Worm (Caenorhabditis elegans): ENCODE data around the gene srw-66.

The srw-66 gene

DNA sequence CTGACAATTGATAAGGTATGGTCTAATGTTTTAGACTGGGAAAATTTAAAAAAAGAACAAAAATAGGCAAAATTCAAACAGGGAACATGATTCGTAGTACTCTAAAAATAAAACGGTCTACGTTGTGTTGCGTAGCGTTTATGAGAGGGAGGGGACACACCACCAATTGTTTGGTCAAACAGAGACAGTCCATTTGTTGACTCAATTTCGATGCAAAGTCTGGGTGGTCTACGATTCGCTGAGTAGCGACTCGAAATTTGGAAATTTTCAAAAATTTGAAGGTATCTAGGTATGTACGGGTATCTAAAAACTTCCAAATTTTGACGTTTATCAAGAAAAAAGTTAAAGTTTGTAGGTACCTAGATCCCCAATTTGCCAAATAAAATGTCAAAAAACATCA is 25.9 kb downstream of the srw-66 start:
- TF ChIP-seq skn-1 (tag; optimal IDR thresholded peaks at IDR 0.05) (no peak), mml-1 (tag; optimal IDR thresholded peaks at IDR 0.05) (no peak), ztf-11 (tag; optimal IDR thresholded peaks at IDR 0.05) (no peak), pha-4 (tag; optimal IDR thresholded peaks at IDR 0.05) (peak; percentile 61), unc-62 (GFP tag; optimal IDR thresholded peaks at IDR 0.05) (no peak), daf-12 (tag; optimal IDR thresholded peaks at IDR 0.05) (no peak)

DNA sequence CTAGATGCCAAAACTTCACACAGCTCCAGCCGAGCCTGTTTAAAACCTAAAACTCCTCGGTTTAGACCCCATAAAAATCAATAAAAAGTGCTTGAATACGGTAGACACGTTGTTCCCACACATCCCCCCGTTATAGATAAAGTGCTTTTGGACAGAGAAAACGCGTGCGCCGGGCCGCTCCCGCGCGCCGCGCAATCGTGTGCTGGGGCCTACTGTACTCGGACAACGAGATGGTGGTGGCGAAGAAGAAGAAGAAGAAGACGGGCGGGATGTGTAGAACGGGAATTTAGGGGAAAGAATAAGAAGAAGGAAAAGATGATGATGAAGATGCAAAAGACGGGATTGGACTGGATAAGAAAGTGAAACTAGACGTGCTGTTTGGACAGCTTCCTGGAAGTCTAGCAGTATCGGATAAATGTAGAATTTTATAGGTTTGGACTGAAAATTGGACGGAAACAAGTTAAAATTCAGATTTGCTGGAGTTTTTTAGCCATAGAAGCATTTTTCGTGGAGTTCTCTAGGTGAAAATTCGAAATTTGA is 27.2 kb downstream of the srw-66 start:
- no peak for TF ChIP-seq elt-2 (tag; optimal IDR thresholded peaks at IDR 0.05)
- peak; percentile 55 for TF ChIP-seq ama-1 (optimal IDR thresholded peaks at IDR 0.05)
- TF ChIP-seq pha-4 (tag; optimal IDR thresholded peaks at IDR 0.05) = no peak
- no peak for TF ChIP-seq nhr-11 (tag; optimal IDR thresholded peaks at IDR 0.05)
- no peak for TF ChIP-seq ceh-9 (tag; optimal IDR thresholded peaks at IDR 0.05)
- no peak for TF ChIP-seq aly-2 (tag; optimal IDR thresholded peaks at IDR 0.05)
- TF ChIP-seq elt-3 (tag; optimal IDR thresholded peaks at IDR 0.05) = no peak
- no peak for TF ChIP-seq egl-27 (tag; optimal IDR thresholded peaks at IDR 0.05)
- no peak for TF ChIP-seq unc-39 (tag; optimal IDR thresholded peaks at IDR 0.05)
- TF ChIP-seq elt-1 (tag; optimal IDR thresholded peaks at IDR 0.05) = no peak
- TF ChIP-seq nhr-67 (tag; optimal IDR thresholded peaks at IDR 0.05) = no peak
- TF ChIP-seq lin-15B (tag; optimal IDR thresholded peaks at IDR 0.05) = no peak
- peak; percentile 32 for TF ChIP-seq nhr-23 (tag; optimal IDR thresholded peaks at IDR 0.05)
- TF ChIP-seq nhr-43 (tag; optimal IDR thresholded peaks at IDR 0.05; ENCODE audit: poor library complexity, severe bottlenecking) = peak; percentile 42
- TF ChIP-seq nfya-1 (tag; optimal IDR thresholded peaks at IDR 0.05; ENCODE audit: insufficient read depth) = no peak
- TF ChIP-seq nhr-25 (tag; optimal IDR thresholded peaks at IDR 0.05) = peak; percentile 54
- TF ChIP-seq lsy-12 (tag; optimal IDR thresholded peaks at IDR 0.05) = peak; percentile 77
- no peak for TF ChIP-seq ztf-11 (tag; optimal IDR thresholded peaks at IDR 0.05)
- no peak for TF ChIP-seq fkh-2 (tag; optimal IDR thresholded peaks at IDR 0.05)
- TF ChIP-seq R02D3.7 (tag; optimal IDR thresholded peaks at IDR 0.05) = no peak

DNA sequence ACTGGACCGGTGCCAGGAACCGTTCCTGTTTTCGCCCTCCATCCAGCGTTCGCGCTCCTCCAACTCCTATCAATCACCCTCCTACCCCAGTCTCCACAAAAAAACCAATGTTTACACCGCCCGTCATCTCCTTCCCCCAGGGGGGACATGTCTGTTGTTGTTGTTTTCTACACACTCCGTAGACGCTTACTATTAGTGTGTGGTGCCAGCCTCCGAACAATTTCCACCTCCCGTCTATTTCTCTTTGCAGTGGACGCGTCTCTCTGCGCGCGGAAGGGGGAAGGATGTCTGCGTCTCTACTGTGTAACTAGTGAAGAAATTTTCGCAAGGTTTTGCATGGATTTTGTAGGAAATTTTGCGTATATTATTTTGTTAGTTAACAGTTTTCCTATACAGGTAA is 29.2 kb downstream of the srw-66 start:
- peak; percentile 15 for TF ChIP-seq nhr-43 (tag; optimal IDR thresholded peaks at IDR 0.05; ENCODE audit: poor library complexity, severe bottlenecking)
- peak; percentile 46 for TF ChIP-seq ceh-28 (tag; optimal IDR thresholded peaks at IDR 0.05)
- peak; percentile 83 for TF ChIP-seq lsy-12 (tag; optimal IDR thresholded peaks at IDR 0.05)
- TF ChIP-seq nfya-1 (tag; optimal IDR thresholded peaks at IDR 0.05; ENCODE audit: insufficient read depth) = peak; percentile 67
- peak; percentile 42 for TF ChIP-seq egl-5 (tag; optimal IDR thresholded peaks at IDR 0.05)
- no peak for TF ChIP-seq jun-1 (tag; optimal IDR thresholded peaks at IDR 0.05)
- TF ChIP-seq sea-2 (GFP tag; optimal IDR thresholded peaks at IDR 0.05) = peak; percentile 42
- no peak for TF ChIP-seq nhr-76 (tag; optimal IDR thresholded peaks at IDR 0.05)
- TF ChIP-seq elt-1 (tag; optimal IDR thresholded peaks at IDR 0.05) = peak; percentile 6
- no peak for TF ChIP-seq nhr-77 (tag; optimal IDR thresholded peaks at IDR 0.05)
- peak; percentile 28 for TF ChIP-seq snpc-4 (tag; optimal IDR thresholded peaks at IDR 0.05)
- TF ChIP-seq pha-4 (tag; optimal IDR thresholded peaks at IDR 0.05) = peak; percentile 73
- TF ChIP-seq nhr-23 (tag; optimal IDR thresholded peaks at IDR 0.05) = peak; percentile 28
- peak; percentile 49 for TF ChIP-seq hmg-11 (tag; optimal IDR thresholded peaks at IDR 0.05)
- TF ChIP-seq lin-39 (tag; optimal IDR thresholded peaks at IDR 0.05) = peak; percentile 82
- TF ChIP-seq mdl-1 (tag; optimal IDR thresholded peaks at IDR 0.05) = no peak
- TF ChIP-seq aly-2 (tag; optimal IDR thresholded peaks at IDR 0.05) = no peak

DNA sequence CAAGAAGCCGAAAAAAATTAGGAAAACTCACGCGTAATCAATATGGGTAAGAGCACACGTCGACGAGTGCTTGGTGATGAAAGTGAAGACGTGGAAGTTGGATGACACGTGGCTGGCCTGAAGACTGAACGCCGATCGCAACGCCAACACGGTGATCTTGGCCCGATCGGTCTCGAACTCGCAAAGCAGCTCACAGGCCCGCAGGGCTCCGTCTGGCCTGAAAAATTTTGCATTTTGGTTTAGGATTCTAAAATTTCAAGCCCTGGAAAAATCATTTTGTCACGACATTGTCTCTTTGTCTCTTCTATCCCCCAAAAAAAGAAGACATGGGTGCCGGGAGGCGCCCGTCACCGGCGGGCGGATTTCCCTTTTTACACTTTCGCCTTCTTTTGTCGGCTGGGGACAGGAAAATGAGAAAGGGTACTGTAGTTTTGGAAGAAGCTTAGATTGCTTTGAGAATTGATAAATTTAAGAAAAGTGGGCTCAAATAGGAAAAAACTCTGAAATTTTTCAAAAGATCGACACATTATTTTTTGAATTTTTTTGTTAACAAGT is 30.5 kb downstream of the srw-66 start:
- TF ChIP-seq lsy-12 (tag; optimal IDR thresholded peaks at IDR 0.05) (peak; percentile 13), nhr-43 (tag; optimal IDR thresholded peaks at IDR 0.05; ENCODE audit: poor library complexity, severe bottlenecking) (peak; percentile 66), snpc-4 (tag; optimal IDR thresholded peaks at IDR 0.05) (no peak)

DNA sequence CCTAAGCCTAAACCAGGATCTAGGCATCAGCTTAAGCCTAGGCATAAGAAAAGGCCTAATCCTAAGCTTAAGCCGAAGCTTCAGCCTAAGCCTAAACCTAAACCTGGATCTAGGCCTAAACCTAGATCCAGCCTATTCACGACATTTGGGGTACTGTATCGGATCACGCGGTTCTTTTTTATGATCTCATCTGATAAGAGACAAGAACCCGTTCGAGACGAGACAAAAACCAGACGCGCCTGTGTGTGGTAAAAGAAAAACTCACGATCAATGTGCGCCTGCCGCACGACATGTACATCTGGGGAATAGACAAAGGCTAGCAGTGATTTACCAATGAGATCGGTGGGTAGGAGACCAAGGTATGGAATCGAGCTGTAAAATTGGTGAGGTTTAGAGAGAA is 31.3 kb downstream of the srw-66 start:
- TF ChIP-seq lin-15B (tag; optimal IDR thresholded peaks at IDR 0.05) (no peak), ceh-82 (tag; optimal IDR thresholded peaks at IDR 0.05) (no peak), ama-1 (optimal IDR thresholded peaks at IDR 0.05) (no peak), R02D3.7 (tag; optimal IDR thresholded peaks at IDR 0.05) (no peak), tbx-2 (tag; optimal IDR thresholded peaks at IDR 0.05) (no peak), fkh-10 (GFP tag; optimal IDR thresholded peaks at IDR 0.05) (no peak), unc-39 (tag; optimal IDR thresholded peaks at IDR 0.05) (no peak), skn-1 (tag; optimal IDR thresholded peaks at IDR 0.05) (no peak), lin-39 (tag; optimal IDR thresholded peaks at IDR 0.05) (no peak), ceh-16 (tag; optimal IDR thresholded peaks at IDR 0.05) (no peak), sea-2 (GFP tag; optimal IDR thresholded peaks at IDR 0.05) (no peak), nhr-237 (tag; optimal IDR thresholded peaks at IDR 0.05) (no peak), lsy-12 (tag; optimal IDR thresholded peaks at IDR 0.05) (peak; percentile 13), nhr-67 (tag; optimal IDR thresholded peaks at IDR 0.05) (no peak), pqm-1 (tag; optimal IDR thresholded peaks at IDR 0.05) (no peak), eor-1 (tag; optimal IDR thresholded peaks at IDR 0.05) (no peak), nhr-11 (tag; optimal IDR thresholded peaks at IDR 0.05) (no peak), hmg-11 (tag; optimal IDR thresholded peaks at IDR 0.05) (no peak), nhr-43 (tag; optimal IDR thresholded peaks at IDR 0.05; ENCODE audit: poor library complexity, severe bottlenecking) (peak; percentile 62), daf-12 (tag; optimal IDR thresholded peaks at IDR 0.05) (no peak), ZK546.5 (tag; optimal IDR thresholded peaks at IDR 0.05) (no peak), elt-1 (tag; optimal IDR thresholded peaks at IDR 0.05) (peak; percentile 55), nhr-28 (tag; optimal IDR thresholded peaks at IDR 0.05) (no peak)

Measured in whole organism, L3 larva.